Worm (Caenorhabditis elegans) whole organism, L2 larva: ENCODE data around the gene C27D8.1.
A peak's percentile ranks its signal among the peaks of the same experiment; 100 is the strongest.

Experiments used
- C34F6.9 ChIP-seq: fragments of 150-350 bp; optimal IDR thresholded peaks from 2 replicates; lab custom pipeline; 2014; ENCODE audit warnings: missing biosample characterization, missing genetic modification characterization
- F13H6.1 ChIP-seq: sonication (generic microtip); optimal IDR thresholded peaks from 2 replicates; lab custom pipeline; 2016; ENCODE audit warnings: missing genetic modification characterization, missing compliant biosample characterization
- R02D3.7 ChIP-seq: fragments of 150-350 bp; optimal IDR thresholded peaks from 2 replicates; lab custom pipeline; 2014; ENCODE audit warnings: missing biosample characterization, missing genetic modification characterization
- Y55F3AM.14 ChIP-seq: fragments of 200-800 bp; sonication (Bioruptor generic); optimal IDR thresholded peaks from 2 replicates; lab custom pipeline; 2018; ENCODE audit warnings: mild to moderate bottlenecking, missing genetic modification characterization, missing compliant biosample characterization
- ZK546.5 ChIP-seq: sonication (generic microtip); optimal IDR thresholded peaks from 2 replicates; lab custom pipeline; 2017; ENCODE audit warnings: missing biosample characterization, missing genetic modification characterization
- alr-1 ChIP-seq: fragments of 150-350 bp; optimal IDR thresholded peaks from 2 replicates; lab custom pipeline; 2014; ENCODE audit warnings: missing biosample characterization, missing genetic modification characterization
- aly-2 ChIP-seq: fragments of 150-350 bp; optimal IDR thresholded peaks from 2 replicates; lab custom pipeline; 2014; ENCODE audit warnings: missing biosample characterization, missing genetic modification characterization
- ama-1 ChIP-seq: fragments of 150-350 bp; optimal IDR thresholded peaks from 2 replicates; lab custom pipeline; 2018; ENCODE audit warnings: inconsistent platforms
- blmp-1 ChIP-seq: sonication (generic microtip); optimal IDR thresholded peaks from 2 replicates; lab custom pipeline; 2017; ENCODE audit warnings: missing genetic modification characterization, mild to moderate bottlenecking, missing compliant biosample characterization, antibody characterized with exemption, moderate library complexity; ENCODE audit not compliant: insufficient read depth
- ceh-16 ChIP-seq: fragments of 150-350 bp; optimal IDR thresholded peaks from 2 replicates; lab custom pipeline; 2014; ENCODE audit warnings: missing biosample characterization, missing genetic modification characterization
- ceh-82 ChIP-seq: fragments of 150-350 bp; optimal IDR thresholded peaks from 2 replicates; lab custom pipeline; 2014; ENCODE audit warnings: missing biosample characterization, missing genetic modification characterization
- crh-2 ChIP-seq: sonication (generic microtip); optimal IDR thresholded peaks from 2 replicates; lab custom pipeline; 2017; ENCODE audit warnings: missing biosample characterization, missing genetic modification characterization
- dmd-4 ChIP-seq: sonication (generic microtip); optimal IDR thresholded peaks from 2 replicates; lab custom pipeline; 2017; ENCODE audit warnings: missing biosample characterization, missing genetic modification characterization
- egl-27 ChIP-seq: sonication (generic microtip); optimal IDR thresholded peaks from 3 replicates; lab custom pipeline; 2017; ENCODE audit warnings: missing biosample characterization, missing genetic modification reagents, missing genetic modification characterization
- elt-1 ChIP-seq: fragments of 150-350 bp; optimal IDR thresholded peaks from 2 replicates; lab custom pipeline; 2014; ENCODE audit warnings: missing biosample characterization, missing genetic modification characterization
- elt-3 ChIP-seq: sonication (generic microtip); optimal IDR thresholded peaks from 2 replicates; lab custom pipeline; 2017; ENCODE audit warnings: missing biosample characterization, missing genetic modification characterization
- fos-1 ChIP-seq: fragments of 150-350 bp; optimal IDR thresholded peaks from 2 replicates; lab custom pipeline; 2014; ENCODE audit warnings: missing biosample characterization, missing genetic modification characterization
- lin-11 ChIP-seq: fragments of 150-350 bp; sonication (generic microtip); optimal IDR thresholded peaks from 2 replicates; lab custom pipeline; 2014; ENCODE audit warnings: missing biosample characterization, missing genetic modification characterization, inconsistent platforms, mixed read lengths
- lin-13 ChIP-seq: fragments of 150-350 bp; optimal IDR thresholded peaks from 2 replicates; lab custom pipeline; 2014; ENCODE audit warnings: missing biosample characterization, missing genetic modification reagents, missing genetic modification characterization
- lin-39 ChIP-seq: fragments of 150-350 bp; optimal IDR thresholded peaks from 2 replicates; lab custom pipeline; 2014; ENCODE audit warnings: missing biosample characterization, missing genetic modification reagents, missing genetic modification characterization
- lsy-2 ChIP-seq, 2 experiments: fragments of 150-350 bp in 1 of 2; sonication (generic microtip) in 1 of 2; optimal IDR thresholded peaks; 2 replicates each; lab custom pipeline; 2014 to 2017; ENCODE audit warnings: missing biosample characterization in 2 of 2, missing genetic modification characterization in 2 of 2
- mab-5 ChIP-seq: fragments of 150-350 bp; optimal IDR thresholded peaks from 2 replicates; lab custom pipeline; 2014; ENCODE audit warnings: missing biosample characterization, missing genetic modification characterization
- mbf-1 ChIP-seq: sonication (generic microtip); optimal IDR thresholded peaks from 2 replicates; lab custom pipeline; 2017; ENCODE audit warnings: missing biosample characterization, missing genetic modification characterization
- mdl-1 ChIP-seq, 2 experiments: fragments of 150-350 bp in 1 of 2; sonication (generic microtip) in 1 of 2; optimal IDR thresholded peaks; 2 replicates each; lab custom pipeline; 2017; ENCODE audit warnings: missing biosample characterization in 2 of 2, missing genetic modification characterization in 2 of 2
- nhr-10 ChIP-seq: sonication (generic microtip); optimal IDR thresholded peaks from 2 replicates; lab custom pipeline; 2017; ENCODE audit warnings: missing biosample characterization, missing genetic modification characterization
- nhr-11 ChIP-seq: fragments of 150-350 bp; optimal IDR thresholded peaks from 2 replicates; lab custom pipeline; 2014; ENCODE audit warnings: missing biosample characterization, missing genetic modification characterization
- nhr-12 ChIP-seq: fragments of 150-350 bp; optimal IDR thresholded peaks from 2 replicates; lab custom pipeline; 2014; ENCODE audit warnings: missing biosample characterization, missing genetic modification characterization
- nhr-129 ChIP-seq: fragments of 150-350 bp; optimal IDR thresholded peaks from 2 replicates; lab custom pipeline; 2014; ENCODE audit warnings: missing biosample characterization, missing genetic modification characterization
- nhr-21 ChIP-seq: fragments of 150-350 bp; optimal IDR thresholded peaks from 2 replicates; lab custom pipeline; 2014; ENCODE audit warnings: missing biosample characterization, missing genetic modification characterization
- nhr-23 ChIP-seq: fragments of 150-350 bp; optimal IDR thresholded peaks from 2 replicates; lab custom pipeline; 2014; ENCODE audit warnings: missing biosample characterization, missing genetic modification reagents, missing genetic modification characterization
- nhr-25 ChIP-seq: fragments of 150-350 bp; sonication (generic microtip); optimal IDR thresholded peaks from 3 replicates; lab custom pipeline; 2014; ENCODE audit warnings: missing biosample characterization, missing genetic modification characterization
- nhr-6 ChIP-seq: fragments of 150-350 bp; optimal IDR thresholded peaks from 2 replicates; lab custom pipeline; 2014; ENCODE audit warnings: missing biosample characterization, missing genetic modification characterization
- nhr-77 ChIP-seq: fragments of 150-350 bp; optimal IDR thresholded peaks from 2 replicates; lab custom pipeline; 2014; ENCODE audit warnings: missing biosample characterization, missing genetic modification characterization
- peb-1 ChIP-seq: fragments of 150-350 bp; optimal IDR thresholded peaks from 2 replicates; lab custom pipeline; 2014; ENCODE audit warnings: missing biosample characterization, missing genetic modification characterization
- sem-4 ChIP-seq: fragments of 150-350 bp; optimal IDR thresholded peaks from 2 replicates; lab custom pipeline; 2014; ENCODE audit warnings: missing biosample characterization, missing genetic modification reagents, missing genetic modification characterization
- skn-1 ChIP-seq: sonication (generic microtip); optimal IDR thresholded peaks from 2 replicates; lab custom pipeline; 2017; ENCODE audit warnings: missing biosample characterization, missing genetic modification characterization
- sma-3 ChIP-seq: sonication (generic microtip); optimal IDR thresholded peaks from 2 replicates; lab custom pipeline; 2016; ENCODE audit warnings: missing genetic modification reagents, missing genetic modification characterization, missing compliant biosample characterization
- sma-9 ChIP-seq, 2 experiments: fragments of 150-350 bp in 1 of 2; sonication (generic microtip) in 1 of 2; optimal IDR thresholded peaks; 2 replicates each; lab custom pipeline; 2014 to 2016; ENCODE audit warnings: missing genetic modification characterization in 2 of 2, mild to moderate bottlenecking in 1 of 2, missing biosample characterization in 1 of 2, missing compliant biosample characterization in 1 of 2, missing genetic modification reagents in 1 of 2, moderate library complexity in 1 of 2
- snpc-4 ChIP-seq: fragments of 150-350 bp; optimal IDR thresholded peaks from 2 replicates; lab custom pipeline; 2014; ENCODE audit warnings: missing biosample characterization, missing genetic modification characterization
- unc-39 ChIP-seq: fragments of 150-350 bp; optimal IDR thresholded peaks from 2 replicates; lab custom pipeline; 2014; ENCODE audit warnings: missing biosample characterization, missing genetic modification characterization
- unc-55 ChIP-seq: fragments of 150-350 bp; sonication (generic microtip); optimal IDR thresholded peaks from 3 replicates; lab custom pipeline; 2014; ENCODE audit warnings: missing biosample characterization, missing genetic modification reagents, missing genetic modification characterization
- unc-62 ChIP-seq: fragments of 150-350 bp; optimal IDR thresholded peaks from 2 replicates; lab custom pipeline; 2014; ENCODE audit warnings: missing biosample characterization, missing genetic modification reagents, missing genetic modification characterization
- zag-1 ChIP-seq: fragments of 150-350 bp; optimal IDR thresholded peaks from 2 replicates; lab custom pipeline; 2014; ENCODE audit warnings: missing biosample characterization, missing genetic modification characterization
- ztf-1 ChIP-seq: fragments of 200-800 bp; sonication (Bioruptor generic); conservative IDR thresholded peaks from 2 replicates; pipeline ENCODE4 v1.3.6; 2022; ENCODE audit warnings: missing genetic modification characterization, missing compliant biosample characterization
- ztf-11 ChIP-seq: sonication (generic microtip); optimal IDR thresholded peaks from 2 replicates; lab custom pipeline; 2017; ENCODE audit warnings: missing biosample characterization, missing genetic modification characterization
- ztf-4 ChIP-seq: fragments of 150-350 bp; optimal IDR thresholded peaks from 2 replicates; lab custom pipeline; 2014; ENCODE audit warnings: missing biosample characterization, missing genetic modification characterization

Gene C27D8.1

DNA sequence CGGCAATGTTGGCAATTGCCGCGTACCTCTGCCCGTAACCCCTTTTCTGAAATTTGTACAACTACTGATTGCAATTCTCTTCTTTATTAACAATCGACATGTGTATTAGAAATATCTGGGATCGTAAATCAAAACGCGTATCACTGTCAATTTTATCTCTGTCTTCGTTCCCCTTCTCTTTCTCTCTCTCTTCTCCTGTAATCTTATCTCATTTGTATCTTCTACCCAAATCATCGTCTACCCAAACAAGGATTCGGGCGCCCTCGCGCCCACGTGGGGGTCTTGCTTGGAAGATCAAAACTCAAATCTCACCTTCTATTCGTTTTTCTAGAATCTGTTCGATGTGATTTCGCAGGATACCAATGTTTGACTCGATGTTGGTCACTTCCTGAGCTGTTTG is 6.6 kb upstream of the C27D8.1 start, which contains the start of gene C27D8.2:
C27D8.2 (plus strand) TSS at position 222 of the 400 bp plus-strand sequence.
- TF ChIP-seq sma-9 (GFP tag; optimal IDR thresholded peaks at IDR 0.05; lab: Kevin White, UChicago): peak; percentile 56
- TF ChIP-seq sma-9 (tag; optimal IDR thresholded peaks at IDR 0.05; lab: Kevin White, UChicago): no peak
- no peak for TF ChIP-seq lin-13
- TF ChIP-seq mdl-1 (tag; optimal IDR thresholded peaks at IDR 0.05; lab: Kevin White, UChicago): peak in 1 of 2 experiments; percentile 45
- TF ChIP-seq nhr-21 (tag; lab: Kevin White, UChicago): peak; percentile 75
- peak; percentile 7 for TF ChIP-seq fos-1 (tag; lab: Kevin White, UChicago)
- no peak for TF ChIP-seq unc-55 (GFP tag; lab: Kevin White, UChicago)
- peak; percentile 12 for TF ChIP-seq blmp-1 (tag; lab: Kevin White, UChicago)

DNA sequence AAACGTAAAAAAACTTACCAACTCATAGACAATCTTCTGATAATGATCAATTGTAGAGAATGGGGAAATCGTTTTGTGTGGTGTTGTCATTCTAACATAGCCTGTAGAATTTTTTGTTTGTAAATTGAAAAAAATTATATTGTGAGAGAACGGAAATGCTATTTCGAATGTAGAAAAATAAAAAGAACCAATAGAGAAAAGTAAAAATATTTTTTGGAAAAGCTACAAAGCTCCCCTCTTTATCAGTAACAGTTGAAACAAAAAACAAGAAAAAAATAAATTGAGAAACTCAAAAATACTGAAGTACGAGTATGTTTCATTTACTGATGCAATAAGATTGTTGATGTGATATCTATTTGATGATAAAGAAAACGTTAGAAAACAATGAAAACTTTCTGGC is 6.0 kb upstream of the C27D8.1 start, which contains the start of gene C27D8.3:
C27D8.3 (minus strand) TSS at position 101 of the 400 bp plus-strand sequence.
- no peak for TF ChIP-seq ceh-16 (tag; lab: Kevin White, UChicago)
- no peak for TF ChIP-seq unc-55 (GFP tag; lab: Kevin White, UChicago)
- no peak for TF ChIP-seq sma-9 (GFP tag; optimal IDR thresholded peaks at IDR 0.05; lab: Kevin White, UChicago)
- no peak for TF ChIP-seq sma-9 (tag; optimal IDR thresholded peaks at IDR 0.05; lab: Kevin White, UChicago)
- TF ChIP-seq F13H6.1: no peak
- no peak for TF ChIP-seq sma-3
- no peak for TF ChIP-seq nhr-12 (tag; lab: Kevin White, UChicago)
- TF ChIP-seq C34F6.9 (tag; lab: Kevin White, UChicago): no peak
- TF ChIP-seq nhr-23 (tag; lab: Kevin White, UChicago): no peak
- TF ChIP-seq nhr-77: no peak
- no peak for TF ChIP-seq egl-27 (tag; lab: Kevin White, UChicago)

DNA sequence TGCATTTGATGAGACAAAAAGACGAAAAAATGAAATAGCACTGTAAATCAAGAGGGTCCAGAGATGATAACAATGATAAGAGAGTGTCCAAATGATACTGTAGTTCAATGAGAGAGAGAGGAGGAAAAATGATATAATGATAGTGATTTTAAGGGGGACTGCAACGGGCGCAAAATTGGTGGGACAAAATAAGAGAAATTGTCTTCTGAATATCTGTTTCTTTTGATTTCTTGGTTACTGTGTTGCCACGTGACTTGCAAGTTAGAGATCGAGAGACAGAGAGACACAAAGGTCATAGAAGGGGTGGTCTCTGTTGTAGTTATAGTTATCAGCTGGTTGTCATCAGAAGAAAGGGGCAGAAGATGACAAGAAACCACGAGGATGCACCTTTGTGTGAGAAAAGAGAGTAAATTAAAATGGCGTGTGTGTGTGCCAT is 1.7 kb upstream of the C27D8.1 start:
- TF ChIP-seq elt-1: no peak
- TF ChIP-seq lsy-2 (tag; optimal IDR thresholded peaks at IDR 0.05; lab: Kevin White, UChicago): peak in 1 of 2 experiments; percentile 42
- no peak for TF ChIP-seq unc-55 (GFP tag; lab: Kevin White, UChicago)
- TF ChIP-seq lin-11 (tag; lab: Kevin White, UChicago): no peak
- TF ChIP-seq sma-3: peak; percentile 89
- TF ChIP-seq ceh-16 (tag; lab: Kevin White, UChicago): no peak
- peak; percentile 41 for TF ChIP-seq F13H6.1
- no peak for TF ChIP-seq egl-27 (tag; lab: Kevin White, UChicago)
- no peak for TF ChIP-seq nhr-77
- TF ChIP-seq sem-4: no peak
- TF ChIP-seq Y55F3AM.14 (GFP tag; lab: Kevin White, UChicago): peak; percentile 53
- TF ChIP-seq lin-13: peak; percentile 42
- TF ChIP-seq snpc-4 (tag; lab: Kevin White, UChicago): no peak
- peak; percentile 18 for TF ChIP-seq nhr-129 (tag; lab: Kevin White, UChicago)
- no peak for TF ChIP-seq ztf-4 (tag; lab: Kevin White, UChicago)
- TF ChIP-seq ZK546.5 (tag; lab: Kevin White, UChicago): no peak
- TF ChIP-seq mdl-1 (tag; optimal IDR thresholded peaks at IDR 0.05; lab: Kevin White, UChicago): peak in 1 of 2 experiments; percentile 76
- TF ChIP-seq nhr-11 (tag; lab: Kevin White, UChicago): no peak
- peak; percentile 67 for TF ChIP-seq crh-2 (tag; lab: Kevin White, UChicago)
- no peak for TF ChIP-seq nhr-10 (tag; lab: Kevin White, UChicago)
- no peak for TF ChIP-seq ztf-11 (tag; lab: Kevin White, UChicago)
- TF ChIP-seq sma-9 (GFP tag; optimal IDR thresholded peaks at IDR 0.05; lab: Kevin White, UChicago): peak; percentile 89
- TF ChIP-seq sma-9 (tag; optimal IDR thresholded peaks at IDR 0.05; lab: Kevin White, UChicago): no peak
- TF ChIP-seq skn-1 (tag; lab: Kevin White, UChicago): peak; percentile 38
- TF ChIP-seq aly-2: no peak
- TF ChIP-seq zag-1 (tag; lab: Kevin White, UChicago): no peak
- no peak for TF ChIP-seq peb-1
- no peak for TF ChIP-seq elt-3 (tag; lab: Kevin White, UChicago)
- no peak for TF ChIP-seq nhr-23 (tag; lab: Kevin White, UChicago)
- TF ChIP-seq nhr-21 (tag; lab: Kevin White, UChicago): peak; percentile 75
- TF ChIP-seq lin-39 (tag; lab: Kevin White, UChicago): no peak
- TF ChIP-seq R02D3.7 (tag; lab: Kevin White, UChicago): no peak
- TF ChIP-seq nhr-25 (tag; lab: Kevin White, UChicago): peak; percentile 78
- TF ChIP-seq mbf-1 (tag; lab: Kevin White, UChicago): no peak
- peak; percentile 9 for TF ChIP-seq ama-1 (lab: Kevin White, UChicago)
- no peak for TF ChIP-seq ceh-82
- TF ChIP-seq blmp-1 (tag; lab: Kevin White, UChicago): peak; percentile 25
- TF ChIP-seq fos-1 (tag; lab: Kevin White, UChicago): peak; percentile 88
- no peak for TF ChIP-seq mab-5 (tag; lab: Kevin White, UChicago)
- no peak for TF ChIP-seq C34F6.9 (tag; lab: Kevin White, UChicago)
- TF ChIP-seq nhr-6 (tag; lab: Kevin White, UChicago): peak; percentile 38
- TF ChIP-seq alr-1 (tag; lab: Kevin White, UChicago): no peak
- TF ChIP-seq dmd-4 (tag; lab: Kevin White, UChicago): no peak
- TF ChIP-seq unc-39 (tag; lab: Kevin White, UChicago): no peak
- no peak for TF ChIP-seq unc-62
- TF ChIP-seq nhr-12 (tag; lab: Kevin White, UChicago): no peak
- no peak for TF ChIP-seq ztf-1 (GFP tag; lab: Robert Waterston, UW)
